Worm (Caenorhabditis elegans) whole organism, early embryonic: ENCODE results near the gene ced-5.

Experiments used
- B0310.2 ChIP-seq: sonication (generic microtip); optimal IDR thresholded peaks from 2 replicates; lab custom pipeline; 2016; ENCODE audit warnings: mild to moderate bottlenecking, missing genetic modification characterization, missing compliant biosample characterization
- F13C5.2 ChIP-seq: sonication (generic microtip); optimal IDR thresholded peaks from 2 replicates; lab custom pipeline; 2017; ENCODE audit warnings: mild to moderate bottlenecking, missing genetic modification characterization, inconsistent platforms, missing compliant biosample characterization
- aly-1 ChIP-seq: sonication (generic microtip); optimal IDR thresholded peaks from 2 replicates; lab custom pipeline; 2016; ENCODE audit warnings: missing genetic modification characterization, missing compliant biosample characterization
- ama-1 ChIP-seq: fragments of 150-350 bp; optimal IDR thresholded peaks from 2 replicates; lab custom pipeline; 2014
- ceh-13 ChIP-seq: fragments of 200-800 bp; sonication (Bioruptor generic); optimal IDR thresholded peaks from 2 replicates; lab custom pipeline; 2018; ENCODE audit warnings: mild to moderate bottlenecking, missing genetic modification characterization, missing compliant biosample characterization
- ceh-36 ChIP-seq: sonication (generic microtip); optimal IDR thresholded peaks from 2 replicates; lab custom pipeline; 2016; ENCODE audit warnings: missing genetic modification characterization, inconsistent platforms, missing compliant biosample characterization
- ets-7 ChIP-seq: sonication (generic microtip); optimal IDR thresholded peaks from 2 replicates; lab custom pipeline; 2016; ENCODE audit warnings: missing genotype, missing genetic modification characterization, missing compliant biosample characterization
- flt-1 ChIP-seq: fragments of 200-800 bp; sonication (Bioruptor generic); IDR thresholded peaks from 2 replicates; pipeline ENCODE4 v1.3.6; 2022; ENCODE audit warnings: missing genetic modification characterization, missing compliant biosample characterization
- hmbx-1 ChIP-seq: sonication (generic microtip); optimal IDR thresholded peaks from 2 replicates; lab custom pipeline; 2016; ENCODE audit warnings: mild to moderate bottlenecking, missing genetic modification characterization, missing compliant biosample characterization
- hmg-4 ChIP-seq: fragments of 200-800 bp; sonication (Bioruptor generic); optimal IDR thresholded peaks from 2 replicates; lab custom pipeline; 2018; ENCODE audit warnings: mild to moderate bottlenecking, missing genetic modification characterization, missing compliant biosample characterization
- hnd-1 ChIP-seq: sonication (generic microtip); optimal IDR thresholded peaks from 2 replicates; lab custom pipeline; 2016; ENCODE audit warnings: missing genetic modification characterization, missing compliant biosample characterization
- pes-1 ChIP-seq: fragments of 200-800 bp; sonication (Bioruptor generic); IDR thresholded peaks from 2 replicates; pipeline ENCODE4 v1.3.6; 2022; ENCODE audit warnings: missing genetic modification reagents, missing genetic modification characterization, missing compliant biosample characterization
- scrt-1 ChIP-seq: fragments of 200-800 bp; sonication (Bioruptor generic); IDR thresholded peaks from 2 replicates; pipeline ENCODE4 v1.3.6; 2022; ENCODE audit warnings: missing genetic modification characterization, missing compliant biosample characterization
- sea-1 ChIP-seq: fragments of 200-800 bp; sonication (Bioruptor generic); conservative IDR thresholded peaks from 2 replicates; pipeline ENCODE4 v1.3.6; 2022; ENCODE audit warnings: missing genetic modification characterization, missing compliant biosample characterization
- tbx-11 ChIP-seq: fragments of 200-800 bp; sonication (Bioruptor generic); IDR thresholded peaks from 2 replicates; pipeline ENCODE4 v1.3.6; 2022; ENCODE audit warnings: missing genetic modification characterization, missing compliant biosample characterization
- tbx-37 ChIP-seq: fragments of 200-800 bp; sonication (Bioruptor generic); conservative IDR thresholded peaks from 2 replicates; pipeline ENCODE4 v1.3.6; 2022; ENCODE audit warnings: missing genetic modification reagents, missing genetic modification characterization, missing compliant biosample characterization
- tra-4 ChIP-seq: sonication (generic microtip); optimal IDR thresholded peaks from 2 replicates; lab custom pipeline; 2017; ENCODE audit warnings: missing genetic modification characterization, missing compliant biosample characterization

The ced-5 gene

DNA sequence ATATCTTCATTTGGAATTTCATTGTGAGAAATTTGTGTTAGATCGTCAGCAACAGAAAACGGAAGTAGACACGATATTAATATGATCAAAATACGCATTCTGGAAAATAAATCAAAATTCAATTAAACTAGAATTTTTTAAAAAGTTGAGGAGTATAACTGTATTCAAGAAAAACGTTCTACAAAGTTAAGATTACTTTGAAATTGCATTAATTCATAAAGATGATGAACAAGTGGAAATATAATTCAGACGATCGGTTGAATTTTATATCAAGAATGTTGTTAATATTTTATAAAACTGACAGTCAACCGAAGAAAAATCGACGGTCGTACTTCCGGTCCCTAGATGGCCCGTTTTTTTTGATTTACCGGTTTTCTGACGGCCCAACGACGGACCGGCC is 30.9 kb upstream of the ced-5 start, which contains the start of gene F01D4.8:
TSS of gene F01D4.8 (minus strand) at position 101 of the 400 bp plus-strand sequence.
- no peak for TF ChIP-seq ama-1 (lab: Kevin White, UChicago)
- TF ChIP-seq hmbx-1 = no peak
- TF ChIP-seq tbx-11 (GFP tag; lab: Robert Waterston, UW) = no peak
- TF ChIP-seq B0310.2 (tag; lab: Kevin White, UChicago) = no peak
- no peak for TF ChIP-seq hnd-1 (tag; lab: Kevin White, UChicago)
- TF ChIP-seq scrt-1 = no peak
- TF ChIP-seq ceh-13 = no peak
- no peak for TF ChIP-seq pes-1 (GFP tag; lab: Robert Waterston, UW)
- TF ChIP-seq flt-1 = no peak
- no peak for TF ChIP-seq ets-7 (tag; lab: Kevin White, UChicago)
- no peak for TF ChIP-seq ceh-36
- no peak for TF ChIP-seq aly-1 (tag; lab: Kevin White, UChicago)
- TF ChIP-seq F13C5.2 (tag; lab: Kevin White, UChicago) = no peak
- TF ChIP-seq tra-4 (tag; lab: Kevin White, UChicago) = no peak
- TF ChIP-seq tbx-37 (GFP tag; lab: Robert Waterston, UW) = no peak
- TF ChIP-seq hmg-4 (GFP tag; lab: Kevin White, UChicago) = no peak

DNA sequence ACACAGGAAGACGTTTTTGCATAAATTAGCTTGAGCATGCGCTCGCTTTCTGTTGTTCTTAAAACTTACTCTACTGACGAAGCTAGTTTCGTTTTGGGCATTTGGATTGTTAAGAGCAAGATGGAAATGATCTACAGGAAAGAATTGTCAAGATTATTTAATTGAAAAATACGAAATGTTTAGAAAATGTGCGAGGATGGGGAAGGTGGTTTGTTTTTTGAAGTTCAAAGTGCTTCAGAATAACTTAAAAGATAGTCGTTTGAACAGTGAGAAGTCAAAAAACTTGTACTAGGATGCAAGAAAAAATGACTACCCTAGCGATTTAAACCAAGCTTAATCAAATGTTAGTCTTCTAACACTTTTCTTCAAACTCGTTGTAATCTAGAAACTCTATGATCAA is 26.8 kb upstream of the ced-5 start, which contains the start of gene srb-17:
TSS of gene srb-17 (minus strand) at position 101 of the 400 bp plus-strand sequence.
- TF ChIP-seq hnd-1 (tag; lab: Kevin White, UChicago) = no peak
- no peak for TF ChIP-seq tbx-11 (GFP tag; lab: Robert Waterston, UW)
- no peak for TF ChIP-seq sea-1 (GFP tag; lab: Robert Waterston, UW)
- TF ChIP-seq scrt-1 = no peak
- TF ChIP-seq F13C5.2 (tag; lab: Kevin White, UChicago) = no peak
- no peak for TF ChIP-seq B0310.2 (tag; lab: Kevin White, UChicago)
- TF ChIP-seq ceh-36 = no peak
- no peak for TF ChIP-seq ets-7 (tag; lab: Kevin White, UChicago)

DNA sequence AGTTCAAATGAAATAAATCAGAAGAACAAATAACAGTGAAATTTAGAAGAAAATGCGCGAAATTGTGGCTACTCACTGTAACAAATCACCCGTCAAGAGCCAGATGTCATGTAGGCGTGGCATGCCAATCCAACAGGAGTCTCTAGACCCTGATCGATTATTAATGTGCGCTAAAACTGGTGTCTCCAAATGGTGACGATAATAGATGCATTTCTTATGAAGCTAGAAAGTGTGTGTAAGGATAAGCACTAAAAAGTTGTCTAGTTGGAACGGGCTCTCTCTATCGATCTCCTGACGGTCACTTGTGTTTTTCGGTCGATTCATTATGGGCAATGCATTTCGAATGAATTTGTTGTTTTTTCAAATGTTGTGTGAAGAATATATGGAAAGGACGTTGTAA is 22.1 kb upstream of the ced-5 start, which contains the start of gene mec-3:
TSS of gene mec-3 (minus strand) at position 101 of the 400 bp plus-strand sequence.
- TF ChIP-seq F13C5.2 (tag; lab: Kevin White, UChicago) = no peak
- no peak for TF ChIP-seq hmbx-1
- no peak for TF ChIP-seq ceh-36
- no peak for TF ChIP-seq flt-1
- TF ChIP-seq B0310.2 (tag; lab: Kevin White, UChicago) = no peak
- no peak for TF ChIP-seq tbx-11 (GFP tag; lab: Robert Waterston, UW)
- TF ChIP-seq pes-1 (GFP tag; lab: Robert Waterston, UW) = no peak
- TF ChIP-seq tbx-37 (GFP tag; lab: Robert Waterston, UW) = no peak
- TF ChIP-seq hmg-4 (GFP tag; lab: Kevin White, UChicago) = no peak
- no peak for TF ChIP-seq ets-7 (tag; lab: Kevin White, UChicago)
- TF ChIP-seq sea-1 (GFP tag; lab: Robert Waterston, UW) = no peak
- TF ChIP-seq ama-1 (lab: Kevin White, UChicago) = no peak
- TF ChIP-seq ceh-13 = no peak

DNA sequence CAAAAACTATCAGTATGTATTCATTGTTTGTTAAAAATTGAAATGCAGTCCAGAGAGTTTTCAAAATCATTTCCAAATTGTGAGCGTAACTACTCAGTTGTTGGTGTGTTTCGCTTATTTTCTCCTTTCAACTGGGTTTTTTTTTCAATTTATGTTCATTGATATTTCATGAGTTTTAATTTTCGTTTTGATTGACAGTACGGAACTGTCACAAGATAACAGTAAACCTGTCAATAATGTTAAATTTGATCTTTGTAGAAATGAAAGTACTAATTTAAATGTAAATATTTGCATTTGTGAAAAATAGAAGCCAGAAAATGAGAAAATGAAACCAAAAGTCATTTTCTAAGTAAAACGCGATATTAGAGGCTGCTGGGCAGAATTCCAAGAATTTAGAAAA is 21.3 kb upstream of the ced-5 start:
- TF ChIP-seq flt-1 (no peak), ceh-36 (no peak), B0310.2 (tag; lab: Kevin White, UChicago) (no peak), sea-1 (GFP tag; lab: Robert Waterston, UW) (no peak), hmbx-1 (no peak), scrt-1 (no peak), ama-1 (lab: Kevin White, UChicago) (no peak), tbx-37 (GFP tag; lab: Robert Waterston, UW) (no peak), pes-1 (GFP tag; lab: Robert Waterston, UW) (no peak), tra-4 (tag; lab: Kevin White, UChicago) (no peak), aly-1 (tag; lab: Kevin White, UChicago) (no peak), tbx-11 (GFP tag; lab: Robert Waterston, UW) (no peak), ceh-13 (no peak)

DNA sequence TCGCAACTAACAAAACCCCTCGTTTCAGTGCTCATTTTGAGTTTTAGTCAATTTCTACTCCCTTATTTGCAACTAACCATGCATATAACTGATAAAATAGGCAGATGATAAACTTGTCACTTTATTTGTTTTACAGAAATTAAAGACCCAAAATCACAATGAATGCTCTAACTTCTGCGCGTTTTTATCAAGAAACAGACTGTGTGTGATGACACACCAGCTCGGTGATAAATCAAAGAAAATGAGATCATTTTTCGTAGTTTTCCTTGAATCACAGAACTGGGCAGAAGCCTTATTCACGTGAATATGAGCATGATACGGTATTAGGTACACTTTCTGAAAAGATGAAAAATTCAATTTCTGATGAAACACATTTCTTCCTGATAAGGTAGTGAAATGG is 20.8 kb upstream of the ced-5 start:
- no peak for TF ChIP-seq B0310.2 (tag; lab: Kevin White, UChicago)
- TF ChIP-seq tbx-11 (GFP tag; lab: Robert Waterston, UW) = no peak
- TF ChIP-seq scrt-1 = no peak
- TF ChIP-seq hmbx-1 = no peak
- TF ChIP-seq pes-1 (GFP tag; lab: Robert Waterston, UW) = no peak
- no peak for TF ChIP-seq ets-7 (tag; lab: Kevin White, UChicago)
- TF ChIP-seq tbx-37 (GFP tag; lab: Robert Waterston, UW) = no peak
- TF ChIP-seq hnd-1 (tag; lab: Kevin White, UChicago) = no peak
- no peak for TF ChIP-seq ceh-13
- no peak for TF ChIP-seq ama-1 (lab: Kevin White, UChicago)
- TF ChIP-seq ceh-36 = no peak
- no peak for TF ChIP-seq aly-1 (tag; lab: Kevin White, UChicago)
- TF ChIP-seq tra-4 (tag; lab: Kevin White, UChicago) = no peak

DNA sequence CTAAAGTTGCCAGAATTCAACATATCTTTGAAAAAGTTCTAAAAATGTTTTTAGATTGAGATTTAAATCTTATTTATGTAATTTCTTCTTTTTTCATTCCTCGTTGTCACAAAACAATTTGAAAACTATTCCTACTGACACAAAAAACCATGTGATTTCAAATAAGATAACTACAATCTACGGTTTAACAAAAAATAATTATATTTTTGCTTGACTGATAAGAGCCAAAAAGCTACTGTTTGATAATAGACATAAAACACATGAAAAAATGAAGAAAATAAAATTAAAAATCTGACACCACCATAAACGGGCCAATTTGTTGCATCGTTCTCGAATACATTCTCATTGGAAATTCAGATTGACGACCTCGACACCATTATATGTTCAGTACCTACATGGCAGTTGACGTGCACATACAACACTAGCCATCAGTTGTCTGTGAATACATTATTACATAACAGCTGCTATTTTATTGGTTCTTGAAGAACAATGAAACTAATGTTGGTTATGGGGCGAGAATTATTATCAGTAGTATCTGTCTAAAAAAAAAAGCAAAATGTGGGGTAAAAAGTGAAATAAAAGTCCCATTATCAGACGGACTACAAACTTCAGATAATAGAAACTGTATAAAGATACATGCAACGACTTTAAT is 19.8 kb upstream of the ced-5 start, which contains the start of gene ugt-43:
TSS of gene ugt-43 (plus strand) at position 602 of the 652 bp plus-strand sequence.
- no peak for TF ChIP-seq ets-7 (tag; lab: Kevin White, UChicago)

DNA sequence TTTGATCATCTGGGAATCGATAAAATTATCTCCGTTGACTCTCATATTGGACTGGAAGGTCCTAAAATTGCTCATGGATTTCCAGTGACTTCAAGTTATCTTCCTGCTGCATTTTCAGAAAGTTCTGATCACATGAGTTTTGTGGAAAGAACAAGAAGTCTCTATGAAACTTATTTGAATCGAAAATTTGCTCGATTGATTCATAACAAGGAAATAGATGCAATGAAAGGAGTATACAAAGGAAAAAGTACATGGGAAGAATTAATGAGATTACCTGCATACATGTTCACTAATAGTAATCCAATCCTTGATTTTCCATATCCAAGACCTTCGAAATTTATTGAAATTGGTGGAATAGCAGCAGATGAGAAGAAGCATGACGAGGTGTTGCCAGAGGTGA is 18.1 kb upstream of the ced-5 start:
- no peak for TF ChIP-seq B0310.2 (tag; lab: Kevin White, UChicago)
- no peak for TF ChIP-seq hmg-4 (GFP tag; lab: Kevin White, UChicago)
- no peak for TF ChIP-seq scrt-1
- TF ChIP-seq aly-1 (tag; lab: Kevin White, UChicago) = no peak

DNA sequence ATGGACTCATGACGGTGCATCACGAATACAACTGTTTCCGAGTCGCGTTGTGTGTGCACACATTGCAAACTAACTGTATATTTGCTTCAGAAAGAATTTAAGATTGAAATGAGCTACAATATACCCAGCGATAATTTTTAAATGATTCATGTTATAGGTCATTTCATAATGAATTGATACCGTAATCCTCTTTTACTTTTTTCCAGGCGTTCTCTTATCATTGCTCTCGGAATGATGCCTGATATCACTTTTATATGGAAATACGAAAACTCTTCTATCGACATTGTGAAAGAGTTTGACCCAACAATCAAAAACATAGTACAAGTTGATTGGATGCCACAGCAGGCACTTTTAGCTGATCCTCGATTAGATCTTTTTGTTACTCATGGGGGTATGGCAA is 17.5 kb upstream of the ced-5 start:
- TF ChIP-seq hmg-4 (GFP tag; lab: Kevin White, UChicago) = no peak
- no peak for TF ChIP-seq tra-4 (tag; lab: Kevin White, UChicago)
- no peak for TF ChIP-seq sea-1 (GFP tag; lab: Robert Waterston, UW)
- TF ChIP-seq pes-1 (GFP tag; lab: Robert Waterston, UW) = no peak
- no peak for TF ChIP-seq ama-1 (lab: Kevin White, UChicago)
- no peak for TF ChIP-seq F13C5.2 (tag; lab: Kevin White, UChicago)
- TF ChIP-seq scrt-1 = no peak
- no peak for TF ChIP-seq B0310.2 (tag; lab: Kevin White, UChicago)
- no peak for TF ChIP-seq aly-1 (tag; lab: Kevin White, UChicago)
- no peak for TF ChIP-seq flt-1
- TF ChIP-seq ceh-36 = no peak
- no peak for TF ChIP-seq ets-7 (tag; lab: Kevin White, UChicago)
